Fruit fly (Drosophila melanogaster) whole organism, pupa: ENCODE results near the gene Ubi-p63E.

ENCODE experiments used
- CG10348 ChIP-seq: fragments of 200-800 bp; sonication (Bioruptor generic); IDR thresholded peaks from 2 replicates; pipeline ENCODE4 v1.3.6; 2022; ENCODE audit warnings: missing biosample characterization, missing genetic modification characterization
- CG12605 ChIP-seq: fragments of 200-800 bp; sonication (Bioruptor generic); IDR thresholded peaks from 2 replicates; pipeline ENCODE4 v1.3.6; 2022; ENCODE audit warnings: missing biosample characterization, missing genetic modification characterization
- CG13204 ChIP-seq: fragments of 200-800 bp; sonication (Bioruptor generic); optimal IDR thresholded peaks from 2 replicates; lab custom pipeline; 2018; ENCODE audit warnings: missing biosample characterization, mild to moderate bottlenecking, missing genetic modification characterization, moderate library complexity
- CG14655 ChIP-seq: fragments of 200-800 bp; sonication (Bioruptor generic); optimal IDR thresholded peaks from 3 replicates; lab custom pipeline; 2017; ENCODE audit warnings: mild to moderate bottlenecking, missing biosample characterization, missing genetic modification reagents, missing genetic modification characterization
- CG15710 ChIP-seq: fragments of 200-800 bp; sonication (Bioruptor generic); optimal IDR thresholded peaks from 2 replicates; lab custom pipeline; 2018; ENCODE audit warnings: missing biosample characterization, mild to moderate bottlenecking, missing genetic modification characterization, moderate library complexity
- CG17806 ChIP-seq: fragments of 200-800 bp; sonication (Bioruptor generic); optimal IDR thresholded peaks from 2 replicates; lab custom pipeline; 2018; ENCODE audit warnings: missing biosample characterization, mild to moderate bottlenecking, missing genetic modification characterization, moderate library complexity
- CG32121 ChIP-seq: fragments of 200-800 bp; sonication (Bioruptor generic); IDR thresholded peaks from 2 replicates; pipeline ENCODE4 v1.3.6; 2022; ENCODE audit warnings: missing biosample characterization, missing genetic modification characterization
- CG34367 ChIP-seq: fragments of 200-800 bp; sonication (Bioruptor generic); optimal IDR thresholded peaks from 2 replicates; lab custom pipeline; 2018; ENCODE audit warnings: missing biosample characterization, mild to moderate bottlenecking, missing genetic modification characterization
- CG4496 ChIP-seq: fragments of 200-800 bp; sonication (Bioruptor generic); IDR thresholded peaks from 3 replicates; pipeline ENCODE4 v1.3.6; 2022; ENCODE audit warnings: missing biosample characterization, missing genetic modification characterization
- CG8159 ChIP-seq: fragments of 200-800 bp; sonication (Bioruptor generic); optimal IDR thresholded peaks from 3 replicates; lab custom pipeline; 2018; ENCODE audit warnings: missing biosample characterization, mild to moderate bottlenecking, missing genetic modification characterization, moderate library complexity
- CG8301 ChIP-seq: fragments of 200-800 bp; sonication (Bioruptor generic); optimal IDR thresholded peaks from 2 replicates; lab custom pipeline; 2018; ENCODE audit warnings: missing biosample characterization, mild to moderate bottlenecking, missing genetic modification characterization
- CG9948 ChIP-seq: fragments of 200-800 bp; sonication (Bioruptor generic); optimal IDR thresholded peaks from 2 replicates; lab custom pipeline; 2018; ENCODE audit warnings: missing biosample characterization, mild to moderate bottlenecking, missing genetic modification characterization, moderate library complexity
- D1 ChIP-seq: fragments of 200-800 bp; sonication (Bioruptor generic); optimal IDR thresholded peaks from 2 replicates; lab custom pipeline; 2018; ENCODE audit warnings: missing biosample characterization, mild to moderate bottlenecking, missing genetic modification characterization, moderate library complexity
- EcR ChIP-seq: fragments of 200-800 bp; sonication (Bioruptor generic); optimal IDR thresholded peaks from 3 replicates; lab custom pipeline; 2019; ENCODE audit warnings: missing biosample characterization, missing genetic modification characterization, mild to moderate bottlenecking, moderate library complexity, missing genetic modification reagents
- Ets98B ChIP-seq: fragments of 200-800 bp; sonication (Bioruptor generic); IDR thresholded peaks from 2 replicates; pipeline ENCODE4 v1.3.6; 2022; ENCODE audit warnings: missing biosample characterization, missing genetic modification characterization
- Pif1A ChIP-seq: fragments of 200-800 bp; sonication (Bioruptor generic); optimal IDR thresholded peaks from 3 replicates; lab custom pipeline; 2016; ENCODE audit warnings: missing biosample characterization, missing genetic modification characterization
- Pif1B ChIP-seq: fragments of 200-800 bp; sonication (Bioruptor generic); optimal IDR thresholded peaks from 3 replicates; lab custom pipeline; 2016; ENCODE audit warnings: missing biosample characterization, missing genetic modification characterization
- Snoo ChIP-seq: fragments of 200-800 bp; sonication (Bioruptor generic); optimal IDR thresholded peaks from 3 replicates; lab custom pipeline; 2017; ENCODE audit warnings: missing biosample characterization, mild to moderate bottlenecking, missing genetic modification characterization, inconsistent platforms
- fd96Ca ChIP-seq: fragments of 200-800 bp; sonication (Bioruptor generic); IDR thresholded peaks from 3 replicates; pipeline ENCODE4 v1.3.6; 2022; ENCODE audit warnings: missing biosample characterization, missing genetic modification characterization
- gl ChIP-seq: fragments of 200-800 bp; sonication (Bioruptor generic); optimal IDR thresholded peaks from 2 replicates; lab custom pipeline; 2018; ENCODE audit warnings: missing biosample characterization, mild to moderate bottlenecking, missing genetic modification characterization
- rn ChIP-seq: fragments of 200-800 bp; sonication (Bioruptor generic); IDR thresholded peaks from 2 replicates; pipeline ENCODE4 v1.3.6; 2022; ENCODE audit warnings: missing biosample characterization, missing genetic modification characterization

The Ubi-p63E gene

DNA sequence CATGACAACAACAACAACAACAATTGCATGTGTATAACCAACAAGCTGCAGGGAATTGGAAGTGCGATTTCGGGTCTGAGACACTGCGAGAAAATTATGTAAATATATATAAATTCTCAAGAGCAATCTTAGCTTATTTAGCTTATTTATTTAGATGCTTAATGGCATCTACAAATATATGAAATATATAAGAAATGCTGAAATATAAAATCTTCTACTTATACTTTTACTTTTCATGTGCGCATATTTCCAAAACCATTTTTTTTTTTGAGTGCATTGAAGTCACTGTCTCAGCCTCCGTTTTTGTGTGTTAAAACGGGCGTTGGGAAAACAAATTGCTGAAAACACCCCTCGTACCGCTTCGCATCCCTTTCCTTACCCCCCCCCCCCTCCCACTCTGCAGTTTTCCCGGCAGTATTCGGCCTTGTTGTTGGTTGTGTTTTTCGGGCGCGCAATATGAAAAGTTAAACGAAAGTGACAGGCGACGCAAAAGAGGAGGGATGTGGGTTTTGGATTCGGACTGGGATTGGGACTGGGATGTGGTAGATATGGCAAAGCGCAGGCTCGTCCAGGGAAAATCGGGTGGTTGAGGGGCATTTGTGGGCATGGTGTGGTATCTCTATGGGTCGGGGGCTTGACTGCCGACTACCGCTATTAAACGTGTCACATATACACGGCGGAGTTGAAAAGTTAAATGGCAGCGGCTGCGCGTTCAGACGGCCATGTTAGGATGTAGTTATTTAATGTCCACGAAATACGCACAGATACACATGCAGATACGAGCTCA, 47.6 kb downstream of the Ubi-p63E start:
- TF ChIP-seq Ets98B: no peak
- no peak for TF ChIP-seq Pif1B (GFP tag; lab: Kevin White, UChicago)
- TF ChIP-seq CG12605 (GFP tag; lab: Robert Waterston, UW): no peak
- no peak for TF ChIP-seq Snoo (tag; lab: Kevin White, UChicago)
- no peak for TF ChIP-seq CG8159 (tag; lab: Kevin White, UChicago)
- TF ChIP-seq CG9948: no peak
- TF ChIP-seq CG8301: no peak

- 0 out of 2 replicates have a peak, but pooled peaks have one; percentile 12 for TF ChIP-seq CG12605 (GFP tag; lab: Robert Waterston, UW)
- no peak for TF ChIP-seq D1
- TF ChIP-seq CG9948: peak; percentile 45
- TF ChIP-seq CG10348: no peak
- no peak for TF ChIP-seq fd96Ca
- no peak for TF ChIP-seq CG32121
- TF ChIP-seq Pif1A (GFP tag; lab: Kevin White, UChicago): peak; percentile 37
- TF ChIP-seq EcR: no peak
- TF ChIP-seq rn (GFP tag; lab: Robert Waterston, UW): peak; percentile 28; the same call in 1 of the 2 replicates
- TF ChIP-seq Pif1B (GFP tag; lab: Kevin White, UChicago): peak; percentile 37
- peak; percentile 68 for TF ChIP-seq CG13204
- peak; percentile 30 for TF ChIP-seq CG14655 (GFP tag; lab: Kevin White, UChicago)
- no peak for TF ChIP-seq gl (tag; lab: Kevin White, UChicago)
- TF ChIP-seq CG17806 (tag; lab: Kevin White, UChicago): peak; percentile 55
- TF ChIP-seq CG15710 (tag; lab: Kevin White, UChicago): peak; percentile 83
- TF ChIP-seq CG8159 (tag; lab: Kevin White, UChicago): peak; percentile 73
- TF ChIP-seq CG8301: no peak
- peak; percentile 81 for TF ChIP-seq CG34367 (tag; lab: Kevin White, UChicago)
- no peak; the same call in 1 of the 3 replicates for TF ChIP-seq CG4496 (GFP tag; lab: Robert Waterston, UW)
- TF ChIP-seq Ets98B: no peak; the same call in 1 of the 2 replicates
- TF ChIP-seq Snoo (tag; lab: Kevin White, UChicago): no peak
These were observed 50.1 kb downstream of the Ubi-p63E start for dm6 chr3L:3852842-3853241.

- TF ChIP-seq CG32121 (no peak), CG8301 (peak; percentile 1), Pif1B (GFP tag; lab: Kevin White, UChicago) (peak; percentile 24), CG4496 (GFP tag; lab: Robert Waterston, UW) (no peak), CG34367 (tag; lab: Kevin White, UChicago) (peak; percentile 30), CG14655 (GFP tag; lab: Kevin White, UChicago) (no peak), Pif1A (GFP tag; lab: Kevin White, UChicago) (peak; percentile 17), CG9948 (peak; percentile 30), Ets98B (no peak), CG8159 (tag; lab: Kevin White, UChicago) (peak; percentile 59), fd96Ca (no peak), D1 (no peak), CG12605 (GFP tag; lab: Robert Waterston, UW) (no peak), Snoo (tag; lab: Kevin White, UChicago) (no peak), CG17806 (tag; lab: Kevin White, UChicago) (peak; percentile 40), CG13204 (no peak), gl (tag; lab: Kevin White, UChicago) (no peak), CG15710 (tag; lab: Kevin White, UChicago) (peak; percentile 59), CG10348 (no peak), EcR (no peak), rn (GFP tag; lab: Robert Waterston, UW) (no peak)
- TF ChIP-seq, all 21 proteins: peak for 8
These were observed 51.1 kb downstream of the Ubi-p63E start for dm6 chr3L:3851847-3852246.

- TF ChIP-seq rn (GFP tag; lab: Robert Waterston, UW) (no peak), CG8301 (no peak), CG14655 (GFP tag; lab: Kevin White, UChicago) (no peak), Pif1B (GFP tag; lab: Kevin White, UChicago) (no peak), Pif1A (GFP tag; lab: Kevin White, UChicago) (no peak), CG17806 (tag; lab: Kevin White, UChicago) (no peak), CG4496 (GFP tag; lab: Robert Waterston, UW) (no peak)
- TF ChIP-seq, all 21 proteins: peak for 0
These were observed 51.9 kb downstream of the Ubi-p63E start for dm6 chr3L:3851048-3851447.

dm6 chr3L:3850477-3850876, 52.5 kb downstream of the Ubi-p63E start:
- TF ChIP-seq D1: no peak
- TF ChIP-seq Pif1B (GFP tag; lab: Kevin White, UChicago): no peak
- TF ChIP-seq CG17806 (tag; lab: Kevin White, UChicago): no peak
- TF ChIP-seq CG9948: no peak
- TF ChIP-seq CG13204: no peak
- TF ChIP-seq CG34367 (tag; lab: Kevin White, UChicago): no peak
- TF ChIP-seq CG4496 (GFP tag; lab: Robert Waterston, UW): no peak
- no peak for TF ChIP-seq CG14655 (GFP tag; lab: Kevin White, UChicago)
- TF ChIP-seq Pif1A (GFP tag; lab: Kevin White, UChicago): no peak
- no peak for TF ChIP-seq CG8159 (tag; lab: Kevin White, UChicago)
- no peak for TF ChIP-seq CG12605 (GFP tag; lab: Robert Waterston, UW)
- TF ChIP-seq, all 21 proteins: peak for 0

DNA sequence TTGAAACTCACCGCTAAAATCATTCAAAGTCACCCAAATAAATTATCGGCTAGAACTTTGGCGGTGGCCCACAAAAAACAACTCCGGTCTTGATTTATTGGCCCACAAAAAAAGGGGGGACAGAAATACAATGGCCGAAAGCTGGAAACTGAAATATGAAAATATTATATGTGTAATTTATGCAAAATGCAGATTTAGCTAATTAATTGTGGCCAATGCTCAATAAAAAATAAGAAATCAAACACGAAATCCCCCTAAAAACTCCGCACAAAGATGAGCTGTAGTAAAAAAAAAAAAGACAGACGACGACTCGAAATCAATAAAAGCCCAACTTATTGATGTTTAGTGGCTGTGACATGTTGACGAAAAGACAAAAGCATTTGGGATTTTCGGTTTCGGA, 53.2 kb downstream of the Ubi-p63E start:
- TF ChIP-seq CG8301: no peak
- TF ChIP-seq CG10348: no peak
- TF ChIP-seq CG15710 (tag; lab: Kevin White, UChicago): no peak
- no peak for TF ChIP-seq Snoo (tag; lab: Kevin White, UChicago)
